Fruit fly (Drosophila melanogaster) whole organism, embryonic: ENCODE data around the gene glob3.

ENCODE experiments used
- Ada2b ChIP-seq: fragments of 200-800 bp; sonication (Bioruptor generic); IDR thresholded peaks from 2 replicates; pipeline ENCODE4 v1.3.6; 2022; ENCODE audit warnings: missing biosample characterization, missing genetic modification characterization
- CG10431 ChIP-seq: fragments of 200-800 bp; sonication (Bioruptor generic); optimal IDR thresholded peaks from 3 replicates; lab custom pipeline; 2018; ENCODE audit warnings: missing biosample characterization, mild to moderate bottlenecking, missing genetic modification characterization
- CG10543 ChIP-seq: fragments of 200-800 bp; sonication (Bioruptor generic); optimal IDR thresholded peaks from 3 replicates; lab custom pipeline; 2017; ENCODE audit warnings: missing biosample characterization, mild to moderate bottlenecking, missing genetic modification characterization, moderate library complexity
- CG14014 ChIP-seq: fragments of 200-800 bp; sonication (Bioruptor generic); IDR thresholded peaks from 2 replicates; pipeline ENCODE4 v1.3.6; 2022; ENCODE audit warnings: missing biosample characterization, missing genetic modification characterization
- CG14441 ChIP-seq: fragments of 200-800 bp; sonication (Bioruptor generic); IDR thresholded peaks from 2 replicates; pipeline ENCODE4 v1.3.6; 2022; ENCODE audit warnings: missing biosample characterization, missing genetic modification characterization
- CG1602 ChIP-seq: fragments of 200-800 bp; sonication (Bioruptor generic); optimal IDR thresholded peaks from 3 replicates; lab custom pipeline; 2016; ENCODE audit warnings: missing biosample characterization, missing genetic modification characterization
- CG16813 ChIP-seq: fragments of 200-800 bp; sonication (Bioruptor generic); IDR thresholded peaks from 3 replicates; pipeline ENCODE4 v1.3.6; 2022; ENCODE audit warnings: missing biosample characterization, missing genetic modification characterization; ENCODE audit not compliant: partially characterized antibody
- CG17568 ChIP-seq: fragments of 200-800 bp; sonication (Bioruptor generic); optimal IDR thresholded peaks from 2 replicates; lab custom pipeline; 2018; ENCODE audit warnings: missing biosample characterization, mild to moderate bottlenecking, missing genetic modification characterization, moderate library complexity
- CG17612 ChIP-seq: fragments of 200-800 bp; sonication (Bioruptor generic); IDR thresholded peaks from 2 replicates; pipeline ENCODE4 v1.3.6; 2022; ENCODE audit warnings: missing biosample characterization, missing genetic modification characterization
- CG17802 ChIP-seq: fragments of 200-800 bp; sonication (Bioruptor generic); optimal IDR thresholded peaks from 2 replicates; lab custom pipeline; 2018; ENCODE audit warnings: missing biosample characterization, mild to moderate bottlenecking, missing genetic modification characterization, moderate library complexity
- CG1792 ChIP-seq: fragments of 200-800 bp; sonication (Bioruptor generic); optimal IDR thresholded peaks from 2 replicates; lab custom pipeline; 2016; ENCODE audit warnings: missing biosample characterization, missing genetic modification characterization
- CG18262 ChIP-seq: fragments of 200-800 bp; optimal IDR thresholded peaks from 3 replicates; lab custom pipeline; 2019; ENCODE audit warnings: missing biosample characterization, mild to moderate bottlenecking, missing genetic modification characterization, moderate library complexity
- CG31224 ChIP-seq: fragments of 200-800 bp; sonication (Bioruptor generic); IDR thresholded peaks from 2 replicates; pipeline ENCODE4 v1.3.6; 2022; ENCODE audit warnings: missing biosample characterization, missing genetic modification characterization
- CG4328 ChIP-seq: fragments of 200-800 bp; sonication (Bioruptor generic); optimal IDR thresholded peaks from 3 replicates; lab custom pipeline; 2017; ENCODE audit warnings: missing biosample characterization, missing genetic modification reagents, missing genetic modification characterization
- CG43689 ChIP-seq: fragments of 200-800 bp; sonication (Bioruptor generic); IDR thresholded peaks from 2 replicates; pipeline ENCODE4 v1.3.6; 2022; ENCODE audit warnings: missing biosample characterization, missing genetic modification characterization
- CG7745 ChIP-seq: fragments of 200-800 bp; sonication (Bioruptor generic); optimal IDR thresholded peaks from 2 replicates; lab custom pipeline; 2018; ENCODE audit warnings: missing biosample characterization, mild to moderate bottlenecking, missing genetic modification characterization, moderate library complexity
- CG7786 ChIP-seq: fragments of 200-800 bp; sonication (Bioruptor generic); optimal IDR thresholded peaks from 2 replicates; lab custom pipeline; 2016; ENCODE audit warnings: missing biosample characterization, missing genetic modification characterization
- CG9876 ChIP-seq: fragments of 200-800 bp; sonication (Bioruptor generic); optimal IDR thresholded peaks from 2 replicates; lab custom pipeline; 2016; ENCODE audit warnings: missing biosample characterization, missing genetic modification characterization
- CoRest ChIP-seq: fragments of 200-800 bp; sonication (Bioruptor generic); optimal IDR thresholded peaks from 3 replicates; lab custom pipeline; 2018; ENCODE audit warnings: missing biosample characterization, mild to moderate bottlenecking, missing genetic modification characterization, moderate library complexity
- D19A ChIP-seq: fragments of 200-800 bp; optimal IDR thresholded peaks from 3 replicates; lab custom pipeline; 2019; ENCODE audit warnings: missing biosample characterization, mild to moderate bottlenecking, missing genetic modification characterization, moderate library complexity
- Dbx ChIP-seq: fragments of 200-800 bp; sonication (Bioruptor generic); IDR thresholded peaks from 3 replicates; pipeline ENCODE4 v1.3.6; 2022; ENCODE audit warnings: missing biosample characterization, missing genetic modification characterization
- Doc2 ChIP-seq: fragments of 200-800 bp; sonication (Bioruptor generic); IDR thresholded peaks from 2 replicates; pipeline ENCODE4 v1.3.6; 2022; ENCODE audit warnings: missing biosample characterization, missing genetic modification characterization
- ERR ChIP-seq: fragments of 200-800 bp; sonication (Bioruptor generic); optimal IDR thresholded peaks from 2 replicates; lab custom pipeline; 2016; ENCODE audit warnings: missing biosample characterization, missing genetic modification characterization
- Elba2 ChIP-seq: fragments of 200-800 bp; sonication (Bioruptor generic); optimal IDR thresholded peaks from 3 replicates; lab custom pipeline; 2016; ENCODE audit warnings: missing biosample characterization, missing genetic modification characterization
- H2.0 ChIP-seq: fragments of 200-800 bp; sonication (Bioruptor generic); IDR thresholded peaks from 2 replicates; pipeline ENCODE4 v1.3.6; 2022; ENCODE audit warnings: missing biosample characterization, missing genetic modification characterization
- Lpt ChIP-seq: fragments of >200 bp; optimal IDR thresholded peaks from 2 replicates; lab custom pipeline; 2018; ENCODE audit warnings: missing biosample characterization, missing genetic modification characterization
- NC2β ChIP-seq: fragments of 200-800 bp; sonication (Bioruptor generic); optimal IDR thresholded peaks from 2 replicates; lab custom pipeline; 2016; ENCODE audit warnings: missing biosample characterization, missing genetic modification characterization
- Nf-YA ChIP-seq: fragments of 200-800 bp; sonication (Bioruptor generic); IDR thresholded peaks from 2 replicates; pipeline ENCODE4 v1.3.6; 2022; ENCODE audit warnings: missing biosample characterization, missing genetic modification characterization
- Oaz ChIP-seq: fragments of 200-800 bp; sonication (Bioruptor generic); IDR thresholded peaks from 2 replicates; pipeline ENCODE4 v1.3.6; 2022; ENCODE audit warnings: missing biosample characterization, missing genetic modification characterization
- Ravus ChIP-seq: fragments of 200-800 bp; sonication (Bioruptor generic); IDR thresholded peaks from 2 replicates; pipeline ENCODE4 v1.3.6; 2022; ENCODE audit warnings: missing biosample characterization, missing genetic modification characterization
- Trl ChIP-seq, 3 experiments: fragments of >200 bp in 2 of 3; fragments of 200-800 bp in 1 of 3; sonication (Bioruptor generic) in 1 of 3; optimal IDR thresholded peaks; 2 replicates in 1 of 3; 3 replicates in 2 of 3; lab custom pipeline; 2016 to 2017; ENCODE audit warnings: missing biosample characterization in 1 of 3, missing genetic modification characterization in 1 of 3
- ab ChIP-seq: fragments of 200-800 bp; sonication (Bioruptor generic); optimal IDR thresholded peaks from 2 replicates; lab custom pipeline; 2016; ENCODE audit warnings: missing biosample characterization, missing genetic modification characterization
- bab2 ChIP-seq: fragments of 200-800 bp; sonication (Bioruptor generic); optimal IDR thresholded peaks from 2 replicates; lab custom pipeline; 2016; ENCODE audit warnings: missing biosample characterization, missing genetic modification characterization
- bowl ChIP-seq: fragments of 200-800 bp; sonication (Bioruptor generic); IDR thresholded peaks from 2 replicates; pipeline ENCODE4 v1.3.6; 2022; ENCODE audit warnings: missing biosample characterization, missing genetic modification characterization
- chinmo ChIP-seq: fragments of 200-800 bp; sonication (Bioruptor generic); IDR thresholded peaks from 4 replicates; pipeline ENCODE4 v1.3.6; 2022; ENCODE audit warnings: missing biosample characterization, missing genetic modification characterization; ENCODE audit not compliant: partially characterized antibody
- crol ChIP-seq: fragments of 200-800 bp; sonication (Bioruptor generic); IDR thresholded peaks from 2 replicates; pipeline ENCODE4 v1.3.6; 2022; ENCODE audit warnings: missing biosample characterization, missing genetic modification characterization
- disco-r ChIP-seq: fragments of 200-800 bp; sonication (Bioruptor generic); optimal IDR thresholded peaks from 2 replicates; lab custom pipeline; 2016; ENCODE audit warnings: missing biosample characterization, missing genetic modification characterization
- fru ChIP-seq: fragments of >200 bp; optimal IDR thresholded peaks from 2 replicates; lab custom pipeline; 2017
- gsb-n ChIP-seq: fragments of 200-800 bp; sonication (Bioruptor generic); optimal IDR thresholded peaks from 3 replicates; lab custom pipeline; 2018; ENCODE audit warnings: missing biosample characterization, mild to moderate bottlenecking, missing genetic modification characterization
- her ChIP-seq: fragments of 200-800 bp; sonication (Bioruptor generic); optimal IDR thresholded peaks from 2 replicates; lab custom pipeline; 2016; ENCODE audit warnings: missing biosample characterization, missing genetic modification characterization
- kni ChIP-seq: fragments of 200-800 bp; sonication (Bioruptor generic); optimal IDR thresholded peaks from 3 replicates; lab custom pipeline; 2017; ENCODE audit warnings: mild to moderate bottlenecking, missing biosample characterization, missing genetic modification reagents, missing genetic modification characterization
- lmd ChIP-seq: fragments of 200-800 bp; sonication (Bioruptor generic); IDR thresholded peaks from 2 replicates; pipeline ENCODE4 v1.3.6; 2022; ENCODE audit warnings: missing biosample characterization, missing genetic modification characterization
- pfk ChIP-seq: fragments of 200-800 bp; sonication (Bioruptor generic); optimal IDR thresholded peaks from 2 replicates; lab custom pipeline; 2018; ENCODE audit warnings: missing biosample characterization, mild to moderate bottlenecking, missing genetic modification characterization, moderate library complexity
- repo ChIP-seq: fragments of 200-800 bp; sonication (Bioruptor generic); optimal IDR thresholded peaks from 2 replicates; lab custom pipeline; 2016; ENCODE audit warnings: missing biosample characterization, missing genetic modification characterization
- stwl ChIP-seq: fragments of 200-800 bp; sonication (Bioruptor generic); optimal IDR thresholded peaks from 3 replicates; lab custom pipeline; 2018; ENCODE audit warnings: missing biosample characterization, mild to moderate bottlenecking, missing genetic modification characterization, moderate library complexity
- tna ChIP-seq: fragments of 200-800 bp; sonication (Bioruptor generic); IDR thresholded peaks from 2 replicates; pipeline ENCODE4 v1.3.6; 2022; ENCODE audit warnings: missing biosample characterization, missing genetic modification characterization; ENCODE audit not compliant: partially characterized antibody

The glob3 gene

DNA sequence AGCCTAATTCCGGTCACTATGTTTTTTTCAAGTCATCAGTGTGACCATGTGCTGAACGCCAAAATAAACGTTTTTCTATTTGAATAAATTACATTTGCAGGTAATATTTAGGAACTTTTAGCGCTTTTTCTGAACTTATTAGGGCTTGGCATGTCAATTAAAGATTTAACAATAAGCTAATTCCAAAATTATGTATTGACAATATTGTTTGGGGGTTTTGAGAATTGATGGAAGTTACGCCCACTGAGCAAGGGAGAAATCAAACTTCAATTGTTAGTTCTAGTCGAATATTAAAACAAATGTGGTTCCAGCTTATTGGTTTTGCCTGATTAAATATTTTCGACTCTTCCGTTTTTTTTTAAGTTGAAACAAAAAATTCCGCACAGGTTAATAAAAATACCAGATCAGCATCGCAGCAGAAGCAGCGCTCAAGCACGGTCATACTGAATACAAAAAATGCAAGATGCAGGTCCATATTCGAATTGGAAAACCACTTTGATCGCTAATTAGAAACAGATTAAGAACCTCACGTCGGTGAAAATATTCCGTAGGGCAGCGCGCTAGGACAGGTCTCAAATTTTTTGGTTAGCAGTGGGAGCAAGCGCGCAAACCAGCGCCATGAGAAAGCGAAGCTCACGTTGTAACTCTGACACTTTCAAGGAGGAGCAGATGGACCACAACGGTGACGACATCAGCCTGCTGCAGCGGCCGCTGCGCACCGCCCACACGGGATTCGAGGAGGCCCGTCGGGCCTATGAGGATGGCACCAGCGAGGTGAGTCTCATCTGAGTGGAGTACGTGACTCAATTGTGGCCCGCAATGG is 35.4 kb upstream of the glob3 start, which contains the start of the genes PSMG1 and CG10979 (continued):
- TF ChIP-seq stwl (tag; lab: Kevin White, UChicago) = peak; percentile 19
- TF ChIP-seq, all 482 proteins: peak for 36

DNA sequence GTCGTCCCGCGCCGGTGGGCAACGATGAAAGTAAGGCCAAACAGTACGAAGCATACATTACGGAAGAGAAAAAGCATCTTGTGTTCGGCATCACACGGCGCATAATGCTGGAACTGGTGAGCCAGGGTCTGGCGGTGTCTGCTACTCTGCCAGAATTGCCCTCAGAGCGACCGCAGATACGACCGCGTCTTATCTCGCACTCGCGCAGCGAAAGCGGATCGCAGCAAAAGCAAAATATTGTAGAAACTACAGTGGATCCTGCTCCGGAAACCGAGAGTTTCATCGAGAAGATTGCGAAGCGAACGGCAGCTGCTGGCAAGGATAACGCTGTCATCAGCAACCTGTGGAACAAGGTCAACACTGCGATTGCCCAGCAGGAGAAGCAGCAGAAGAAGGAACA is 32.2 kb upstream of the glob3 start:
- TF ChIP-seq CG10543 (GFP tag; lab: Kevin White, UChicago) (no peak), CG7786 (GFP tag; lab: Kevin White, UChicago) (no peak), crol (GFP tag; lab: Robert Waterston, UW) (no peak), lmd (GFP tag; lab: Robert Waterston, UW) (no peak), CG16813 (no peak), CG18262 (tag; lab: Kevin White, UChicago) (no peak), CG10431 (GFP tag; lab: Kevin White, UChicago) (no peak), kni (GFP tag; lab: Kevin White, UChicago) (no peak), Lpt (GFP tag; lab: Kevin White, UChicago) (no peak), disco-r (GFP tag; lab: Kevin White, UChicago) (no peak), CG7745 (tag; lab: Kevin White, UChicago) (no peak), CG17568 (GFP tag; lab: Kevin White, UChicago) (no peak), Ravus (no peak), ERR (GFP tag; lab: Kevin White, UChicago) (no peak), CG1792 (GFP tag; lab: Kevin White, UChicago) (no peak), fru (lab: Kevin White, UChicago) (no peak), gsb-n (tag; lab: Kevin White, UChicago) (no peak)

DNA sequence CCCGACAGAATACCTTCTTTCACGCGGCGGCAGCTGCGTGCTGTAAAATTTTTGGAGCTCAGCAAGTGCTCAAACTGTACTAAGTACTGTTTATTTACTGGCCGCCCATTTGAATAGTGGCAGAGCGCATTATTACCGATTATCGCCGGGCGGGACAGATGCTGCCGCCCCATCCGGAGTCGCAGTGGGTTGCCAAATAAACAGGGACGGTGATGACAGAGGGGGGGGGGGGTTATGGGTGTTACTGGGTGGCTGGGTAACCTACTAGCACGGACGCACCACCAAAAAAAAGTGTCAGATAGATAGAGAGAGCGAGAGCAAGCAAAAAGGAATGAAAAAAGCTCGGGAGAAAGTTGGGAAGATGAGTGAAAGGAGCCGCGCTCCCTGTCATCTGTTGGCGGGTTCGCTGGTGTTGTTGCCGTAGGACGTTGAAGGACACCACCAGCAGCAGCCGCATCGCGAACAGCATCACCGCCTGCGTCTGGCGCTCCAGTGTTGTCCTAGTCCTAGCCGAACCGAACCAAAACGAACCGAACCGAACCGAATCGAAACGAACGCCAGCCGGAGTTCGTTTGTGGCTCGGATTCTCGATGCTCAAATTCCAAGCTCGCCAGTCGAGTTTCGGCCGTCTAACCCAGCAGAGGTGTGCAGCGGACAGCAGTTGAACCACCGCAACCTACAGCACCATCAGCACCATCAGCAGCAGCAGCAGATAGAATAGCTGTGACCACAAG is 28.0 kb upstream of the glob3 start, which contains the start of gene CG11000:
TSS of gene CG11000 (plus strand) at position 626 of the 734 bp plus-strand sequence.
- TF ChIP-seq pfk (GFP tag; lab: Kevin White, UChicago) (no peak), CG31224 (peak; percentile 63; the same call in 1 of the 2 replicates), bab2 (GFP tag; lab: Kevin White, UChicago) (no peak), her (no peak), bowl (GFP tag; lab: Robert Waterston, UW) (no peak), CG43689 (GFP tag; lab: Robert Waterston, UW) (no peak), CG9876 (GFP tag; lab: Kevin White, UChicago) (no peak), CG17612 (no peak), ab (GFP tag; lab: Kevin White, UChicago) (no peak), repo (GFP tag; lab: Kevin White, UChicago) (no peak), H2.0 (GFP tag; lab: Robert Waterston, UW) (no peak), Dbx (GFP tag; lab: Robert Waterston, UW) (0 out of 3 replicates have a peak, but pooled peaks have one; percentile 8), CG4328 (GFP tag; lab: Kevin White, UChicago) (no peak), CG14441 (GFP tag; lab: Robert Waterston, UW) (no peak), CG7786 (GFP tag; lab: Kevin White, UChicago) (no peak), Nf-YA (GFP tag; lab: Robert Waterston, UW) (no peak), Ada2b (no peak), Elba2 (GFP tag; lab: Kevin White, UChicago) (no peak), CoRest (tag; lab: Kevin White, UChicago) (no peak), tna (no peak), Oaz (no peak), D19A (tag; lab: Kevin White, UChicago) (no peak), chinmo (GFP tag; lab: Robert Waterston, UW) (0 out of 4 replicates have a peak, but pooled peaks have one; percentile 21), CG17802 (tag; lab: Kevin White, UChicago) (no peak), CG14014 (GFP tag; lab: Robert Waterston, UW) (no peak), NC2β (no peak), Doc2 (GFP tag; lab: Robert Waterston, UW) (no peak), CG1602 (GFP tag; lab: Kevin White, UChicago) (no peak), Trl (optimal IDR thresholded peaks at IDR 0.05; lab: Kevin White, UChicago) (peak in 1 of 2 experiments; percentile 27), Trl (GFP tag; optimal IDR thresholded peaks at IDR 0.05; lab: Kevin White, UChicago) (no peak)
